Worm (Caenorhabditis elegans): ENCODE results near the gene C04G6.4.

DNA sequence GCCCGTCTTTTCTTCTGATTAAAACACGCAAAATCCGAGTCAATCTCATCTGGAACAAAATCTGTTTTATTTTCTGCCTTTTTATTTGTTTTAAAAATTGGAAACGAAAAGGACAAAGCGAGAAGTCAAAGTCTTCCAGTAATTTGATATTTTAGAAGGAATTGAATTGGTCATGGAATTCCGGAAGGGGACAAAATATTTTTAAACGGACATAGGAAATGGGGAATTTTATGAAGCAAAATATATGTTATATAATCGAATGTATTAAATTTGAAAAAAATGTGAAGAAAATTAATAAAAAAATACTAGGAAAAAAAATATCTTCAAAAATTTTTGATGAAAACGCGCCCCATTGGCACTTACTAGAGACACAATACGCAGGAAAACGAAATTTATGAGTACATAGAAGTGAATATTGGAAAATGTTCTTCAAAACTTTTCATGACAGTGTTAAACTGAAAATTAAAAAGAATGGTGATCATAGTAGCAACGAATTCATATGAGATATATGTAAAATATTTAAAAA lies 42.5 kb downstream of the C04G6.4 start, which contains the start of gene F33G12.7:
- TF ChIP-seq unc-62 (GFP tag; optimal IDR thresholded peaks at IDR 0.05) (no peak), ztf-4 (tag; optimal IDR thresholded peaks at IDR 0.05) (no peak), nhr-84 (tag; optimal IDR thresholded peaks at IDR 0.05) (no peak), mep-1 (tag; optimal IDR thresholded peaks at IDR 0.05) (no peak), mdl-1 (tag; optimal IDR thresholded peaks at IDR 0.05) (no peak), mef-2 (tag; optimal IDR thresholded peaks at IDR 0.05) (no peak), dpl-1 (GFP tag; optimal IDR thresholded peaks at IDR 0.05) (peak in 2 of 3 experiments; percentile 16 to 59), pag-3 (tag; optimal IDR thresholded peaks at IDR 0.05; ENCODE audit: borderline replicate concordance, insufficient read depth) (no peak), fkh-4 (tag; optimal IDR thresholded peaks at IDR 0.05; ENCODE audit: borderline replicate concordance) (no peak)
